Worm (Caenorhabditis elegans) whole organism, young adult: ENCODE results near the gene nspb-2.
A peak's percentile ranks its signal among the peaks of the same experiment; 100 is the strongest.

Experiments
- B0261.1 ChIP-seq: sonication (generic microtip); optimal IDR thresholded peaks from 2 replicates; lab custom pipeline; 2016; ENCODE audit warnings: mild to moderate bottlenecking, missing genetic modification characterization, moderate library complexity, missing compliant biosample characterization
- B0336.3 ChIP-seq: fragments of 200-800 bp; sonication (Bioruptor generic); IDR thresholded peaks from 2 replicates; pipeline ENCODE4 v1.3.6; 2022; ENCODE audit warnings: missing genetic modification characterization, missing compliant biosample characterization
- D2030.7 ChIP-seq: fragments of 200-800 bp; sonication (Bioruptor generic); IDR thresholded peaks from 2 replicates; pipeline ENCODE4 v1.3.6; 2022; ENCODE audit warnings: missing genetic modification reagents, missing genetic modification characterization, missing compliant biosample characterization
- F10E7.11 ChIP-seq: sonication (generic microtip); optimal IDR thresholded peaks from 2 replicates; lab custom pipeline; 2017; ENCODE audit warnings: mild to moderate bottlenecking, missing genetic modification characterization, moderate library complexity, missing compliant biosample characterization
- F23B12.7 ChIP-seq: sonication (generic microtip); optimal IDR thresholded peaks from 2 replicates; lab custom pipeline; 2017; ENCODE audit warnings: missing genetic modification characterization, mild to moderate bottlenecking, missing compliant biosample characterization, antibody characterized with exemption, moderate library complexity; ENCODE audit not compliant: insufficient read depth
- K11D2.4 ChIP-seq: fragments of 200-800 bp; sonication (Bioruptor generic); IDR thresholded peaks from 2 replicates; pipeline ENCODE4 v1.3.6; 2022; ENCODE audit warnings: missing genetic modification reagents, missing genetic modification characterization, missing compliant biosample characterization
- T07F8.4 ChIP-seq: sonication (generic microtip); optimal IDR thresholded peaks from 2 replicates; lab custom pipeline; 2016; ENCODE audit warnings: mild to moderate bottlenecking, missing genetic modification characterization, moderate library complexity, missing compliant biosample characterization
- T26A5.8 ChIP-seq: sonication (generic microtip); optimal IDR thresholded peaks from 2 replicates; lab custom pipeline; 2016; ENCODE audit warnings: missing genetic modification characterization, missing compliant biosample characterization
- ZK185.1 ChIP-seq: sonication (generic microtip); optimal IDR thresholded peaks from 2 replicates; lab custom pipeline; 2016; ENCODE audit warnings: mild to moderate bottlenecking, missing genetic modification characterization, missing compliant biosample characterization; ENCODE audit not compliant: poor library complexity, severe bottlenecking
- aptf-3 ChIP-seq: fragments of 200-800 bp; sonication (Bioruptor generic); IDR thresholded peaks from 2 replicates; pipeline ENCODE4 v1.3.6; 2022; ENCODE audit warnings: missing genetic modification characterization, missing compliant biosample characterization
- athp-1 ChIP-seq: sonication (generic microtip); optimal IDR thresholded peaks from 2 replicates; lab custom pipeline; 2017; ENCODE audit warnings: mild to moderate bottlenecking, missing genetic modification characterization, missing compliant biosample characterization
- cebp-1 ChIP-seq, 2 experiments: fragments of 200-800 bp in 1 of 2; sonication (Bioruptor generic) in 1 of 2; sonication (generic microtip) in 1 of 2; IDR thresholded peaks in 1 of 2; optimal IDR thresholded peaks in 1 of 2; 2 replicates each; pipeline versions ENCODE4 v1.3.6 to Lab custom; 2017 to 2022; ENCODE audit warnings: missing compliant biosample characterization in 2 of 2, missing genetic modification characterization in 2 of 2, mild to moderate bottlenecking in 1 of 2, missing genetic modification reagents in 1 of 2, moderate library complexity in 1 of 2
- cebp-2 ChIP-seq: fragments of 200-800 bp; sonication (Bioruptor generic); IDR thresholded peaks from 2 replicates; pipeline ENCODE4 v1.3.6; 2022; ENCODE audit warnings: missing genetic modification characterization, missing compliant biosample characterization
- ceh-79 ChIP-seq: sonication (generic microtip); optimal IDR thresholded peaks from 2 replicates; lab custom pipeline; 2017; ENCODE audit warnings: mild to moderate bottlenecking, missing genetic modification characterization, missing compliant biosample characterization
- dpff-1 ChIP-seq: sonication (generic microtip); optimal IDR thresholded peaks from 2 replicates; lab custom pipeline; 2017; ENCODE audit warnings: mild to moderate bottlenecking, missing genetic modification characterization, missing compliant biosample characterization
- egl-18 ChIP-seq: fragments of 200-800 bp; sonication (Bioruptor generic); IDR thresholded peaks from 2 replicates; pipeline ENCODE4 v1.3.6; 2022; ENCODE audit warnings: missing genetic modification reagents, missing genetic modification characterization, missing compliant biosample characterization
- egl-44 ChIP-seq: fragments of 200-800 bp; sonication (Bioruptor generic); IDR thresholded peaks from 2 replicates; pipeline ENCODE4 v1.3.6; 2022; ENCODE audit warnings: missing genetic modification reagents, missing genetic modification characterization, missing compliant biosample characterization
- egrh-3 ChIP-seq: fragments of 200-800 bp; sonication (Bioruptor generic); IDR thresholded peaks from 2 replicates; pipeline ENCODE4 v1.3.6; 2022; ENCODE audit warnings: missing genetic modification reagents, missing genetic modification characterization, missing compliant biosample characterization
- gei-17 ChIP-seq: fragments of 200-800 bp; sonication (Bioruptor generic); optimal IDR thresholded peaks from 2 replicates; lab custom pipeline; 2018; ENCODE audit warnings: mild to moderate bottlenecking, missing genetic modification characterization, missing compliant biosample characterization
- him-1 ChIP-seq: sonication (generic microtip); optimal IDR thresholded peaks from 2 replicates; lab custom pipeline; 2016; ENCODE audit warnings: missing genotype, missing genetic modification reagents, missing genetic modification characterization, missing compliant biosample characterization
- hmg-20 ChIP-seq: fragments of 200-800 bp; sonication (Bioruptor generic); IDR thresholded peaks from 2 replicates; pipeline ENCODE4 v1.3.6; 2022; ENCODE audit warnings: missing genetic modification reagents, missing genetic modification characterization, missing compliant biosample characterization
- hsf-1 ChIP-seq: fragments of 200-800 bp; sonication (Bioruptor generic); IDR thresholded peaks from 2 replicates; pipeline ENCODE4 v1.3.6; 2022; ENCODE audit warnings: missing genetic modification reagents, missing genetic modification characterization, missing compliant biosample characterization
- let-607 ChIP-seq, 2 experiments: fragments of 200-800 bp in 1 of 2; sonication (Bioruptor generic) in 1 of 2; sonication (generic microtip) in 1 of 2; optimal IDR thresholded peaks; 2 replicates each; lab custom pipeline; 2016 to 2018; ENCODE audit warnings: mild to moderate bottlenecking in 2 of 2, missing compliant biosample characterization in 2 of 2, missing genetic modification characterization in 2 of 2, moderate library complexity in 2 of 2, missing genotype in 1 of 2
- lir-1 ChIP-seq: fragments of 200-800 bp; sonication (Bioruptor generic); conservative IDR thresholded peaks from 2 replicates; pipeline ENCODE4 v1.3.6; 2022; ENCODE audit warnings: missing genetic modification reagents, missing genetic modification characterization, missing compliant biosample characterization
- madf-10 ChIP-seq: sonication (generic microtip); optimal IDR thresholded peaks from 2 replicates; lab custom pipeline; 2016; ENCODE audit warnings: mild to moderate bottlenecking, missing genetic modification characterization, missing compliant biosample characterization
- mxl-1 ChIP-seq: sonication (generic microtip); optimal IDR thresholded peaks from 2 replicates; lab custom pipeline; 2016; ENCODE audit warnings: missing genetic modification characterization, missing compliant biosample characterization
- nfya-1 ChIP-seq: sonication (generic microtip); optimal IDR thresholded peaks from 2 replicates; lab custom pipeline; 2017; ENCODE audit warnings: antibody characterized with exemption, missing compliant biosample characterization, missing genetic modification characterization, borderline replicate concordance; ENCODE audit not compliant: insufficient read depth
- nhr-80 ChIP-seq: sonication (generic microtip); optimal IDR thresholded peaks from 2 replicates; lab custom pipeline; 2016; ENCODE audit warnings: missing genetic modification characterization, missing compliant biosample characterization
- nhr-90 ChIP-seq: sonication (generic microtip); optimal IDR thresholded peaks from 2 replicates; lab custom pipeline; 2016; ENCODE audit warnings: missing genotype, mild to moderate bottlenecking, missing genetic modification characterization, missing compliant biosample characterization
- rec-8 ChIP-seq, 2 experiments: sonication (generic microtip); optimal IDR thresholded peaks; 2 replicates each; lab custom pipeline; 2016; ENCODE audit warnings: mild to moderate bottlenecking in 2 of 2, missing genetic modification characterization in 2 of 2, missing genetic modification reagents in 2 of 2, missing genotype in 2 of 2, missing biosample characterization in 1 of 2, missing compliant biosample characterization in 1 of 2, moderate library complexity in 1 of 2
- repo-1 ChIP-seq: sonication (generic microtip); optimal IDR thresholded peaks from 2 replicates; lab custom pipeline; 2017; ENCODE audit warnings: mild to moderate bottlenecking, missing genetic modification characterization, missing compliant biosample characterization
- rpc-1 ChIP-seq, 2 experiments: fragments of 150-350 bp in 1 of 2; sonication (generic microtip) in 1 of 2; optimal IDR thresholded peaks; 2 replicates each; lab custom pipeline; 2014 to 2018; ENCODE audit warnings: missing biosample characterization in 1 of 2, missing genetic modification characterization in 1 of 2, missing genetic modification reagents in 1 of 2, missing genotype in 1 of 2
- sea-2 ChIP-seq: fragments of 200-800 bp; sonication (Bioruptor generic); IDR thresholded peaks from 2 replicates; pipeline ENCODE4 v1.3.6; 2022; ENCODE audit warnings: missing genetic modification characterization, missing compliant biosample characterization
- snpc-3.4 ChIP-seq: sonication (generic microtip); optimal IDR thresholded peaks from 2 replicates; lab custom pipeline; 2017; ENCODE audit warnings: missing genetic modification characterization, mild to moderate bottlenecking, missing compliant biosample characterization, antibody characterized with exemption, moderate library complexity, missing genotype, missing genetic modification reagents
- somi-1 ChIP-seq: fragments of 200-800 bp; sonication (Bioruptor generic); optimal IDR thresholded peaks from 2 replicates; lab custom pipeline; 2018; ENCODE audit warnings: mild to moderate bottlenecking, missing genetic modification characterization, missing compliant biosample characterization
- tbp1 ChIP-seq: fragments of 200-800 bp; sonication (Bioruptor generic); optimal IDR thresholded peaks from 2 replicates; lab custom pipeline; 2018; ENCODE audit warnings: mild to moderate bottlenecking, missing genetic modification characterization, missing compliant biosample characterization
- tbx-9 ChIP-seq: sonication (generic microtip); optimal IDR thresholded peaks from 2 replicates; lab custom pipeline; 2016; ENCODE audit warnings: borderline replicate concordance, missing genetic modification characterization, inconsistent platforms, missing compliant biosample characterization
- unc-62 ChIP-seq: fragments of 150-350 bp; optimal IDR thresholded peaks from 2 replicates; lab custom pipeline; 2014; ENCODE audit warnings: missing biosample characterization, missing genetic modification reagents, missing genetic modification characterization
- ztf-18 ChIP-seq: sonication (generic microtip); optimal IDR thresholded peaks from 2 replicates; lab custom pipeline; 2016; ENCODE audit warnings: missing genotype, mild to moderate bottlenecking, missing genetic modification characterization, missing compliant biosample characterization
- ztf-25 ChIP-seq: fragments of 200-800 bp; sonication (Bioruptor generic); IDR thresholded peaks from 2 replicates; pipeline ENCODE4 v1.3.6; 2022; ENCODE audit warnings: missing genetic modification reagents, missing genetic modification characterization, missing compliant biosample characterization
- ztf-26 ChIP-seq: sonication (generic microtip); optimal IDR thresholded peaks from 2 replicates; lab custom pipeline; 2017; ENCODE audit warnings: missing genetic modification characterization, missing compliant biosample characterization

nspb-2 gene

ce11 chrIV:6556624-6557368 is 34.7 kb upstream of the nspb-2 start, which contains the start of gene try-3 (continued):
- TF ChIP-seq aptf-3 (GFP tag; lab: Robert Waterston, UW) (0 out of 2 replicates have a peak, but pooled peaks have one; percentile 18), nhr-90 (tag; lab: Kevin White, UChicago) (peak; percentile 71), unc-62 (GFP tag; lab: Kevin White, UChicago) (no peak), let-607 (tag; optimal IDR thresholded peaks at IDR 0.05; lab: Kevin White, UChicago) (peak in 1 of 2 experiments; percentile 42), mxl-1 (tag; lab: Kevin White, UChicago) (peak; percentile 54), ztf-25 (GFP tag; lab: Robert Waterston, UW) (peak; percentile 63; the same call in 1 of the 2 replicates), hmg-20 (peak; percentile 71), D2030.7 (GFP tag; lab: Robert Waterston, UW) (peak; percentile 67), B0336.3 (GFP tag; lab: Robert Waterston, UW) (peak; percentile 81), dpff-1 (peak; percentile 50), rec-8 (tag; optimal IDR thresholded peaks at IDR 0.05; lab: Kevin White, UChicago) (peak; percentile 18 to 46), nfya-1 (tag; lab: Kevin White, UChicago) (no peak), T26A5.8 (tag; lab: Kevin White, UChicago) (no peak), egrh-3 (GFP tag; lab: Robert Waterston, UW) (peak; percentile 73), repo-1 (tag; lab: Kevin White, UChicago) (no peak), snpc-3.4 (tag; lab: Kevin White, UChicago) (no peak)

- TF ChIP-seq K11D2.4 (GFP tag; lab: Robert Waterston, UW) = no peak
- TF ChIP-seq F23B12.7 = no peak
- no peak for TF ChIP-seq cebp-1 (GFP tag; IDR thresholded peaks at IDR 0.05; lab: Robert Waterston, UW)
- TF ChIP-seq cebp-1 (tag; optimal IDR thresholded peaks at IDR 0.05; lab: Kevin White, UChicago) = no peak
- TF ChIP-seq lir-1 (GFP tag; lab: Robert Waterston, UW) = no peak
- TF ChIP-seq athp-1 (tag; lab: Kevin White, UChicago) = no peak
- TF ChIP-seq sea-2 (GFP tag; lab: Robert Waterston, UW) = no peak
- TF ChIP-seq ceh-79 (tag; lab: Kevin White, UChicago) = no peak
- TF ChIP-seq ztf-25 (GFP tag; lab: Robert Waterston, UW) = no peak
- TF ChIP-seq snpc-3.4 (tag; lab: Kevin White, UChicago) = no peak
- TF ChIP-seq cebp-2 (GFP tag; lab: Robert Waterston, UW) = no peak
- no peak for TF ChIP-seq ztf-26 (tag; lab: Kevin White, UChicago)
- TF ChIP-seq him-1 (tag; lab: Kevin White, UChicago) = no peak
- no peak for TF ChIP-seq ztf-18 (tag; lab: Kevin White, UChicago)
Observed at ce11 chrIV:6560434-6560833, 31.1 kb upstream of the nspb-2 start, which contains the start of gene best-9. best-9 (plus strand) TSS chrIV:6560734.

ce11 chrIV:6562039-6562438 is 29.5 kb upstream of the nspb-2 start:
- TF ChIP-seq him-1 (tag; lab: Kevin White, UChicago) (peak; percentile 32), tbx-9 (tag; lab: Kevin White, UChicago) (no peak), egl-18 (GFP tag; lab: Robert Waterston, UW) (no peak), nhr-80 (no peak), ZK185.1 (tag; lab: Kevin White, UChicago) (no peak), rpc-1 (optimal IDR thresholded peaks at IDR 0.05; lab: Kevin White, UChicago) (peak; percentile 33), rpc-1 (tag; optimal IDR thresholded peaks at IDR 0.05; lab: Kevin White, UChicago) (peak; percentile 76), B0261.1 (peak; percentile 39), hsf-1 (GFP tag; lab: Robert Waterston, UW) (no peak), tbp1 (peak; percentile 73), gei-17 (GFP tag; lab: Kevin White, UChicago) (no peak), F10E7.11 (tag; lab: Kevin White, UChicago) (no peak), cebp-1 (GFP tag; IDR thresholded peaks at IDR 0.05; lab: Robert Waterston, UW) (no peak), cebp-1 (tag; optimal IDR thresholded peaks at IDR 0.05; lab: Kevin White, UChicago) (no peak), ztf-26 (tag; lab: Kevin White, UChicago) (no peak), T07F8.4 (tag; lab: Kevin White, UChicago) (no peak), snpc-3.4 (tag; lab: Kevin White, UChicago) (no peak), F23B12.7 (no peak), B0336.3 (GFP tag; lab: Robert Waterston, UW) (no peak), somi-1 (GFP tag; lab: Kevin White, UChicago) (no peak), dpff-1 (no peak), madf-10 (tag; lab: Kevin White, UChicago) (no peak), egl-44 (no peak)
